Worm (Caenorhabditis elegans) whole organism, late embryonic: ENCODE data around the gene pqn-31.

ENCODE experiments used
- K09A11.1 ChIP-seq: sonication (generic microtip); optimal IDR thresholded peaks from 2 replicates; lab custom pipeline; 2017; ENCODE audit warnings: antibody characterized with exemption, mild to moderate bottlenecking, missing genetic modification characterization, missing compliant biosample characterization; ENCODE audit not compliant: insufficient read depth
- ceh-9 ChIP-seq: sonication (generic microtip); optimal IDR thresholded peaks from 2 replicates; lab custom pipeline; 2016; ENCODE audit warnings: mild to moderate bottlenecking, missing genetic modification characterization, inconsistent platforms, missing compliant biosample characterization
- dmd-4 ChIP-seq: sonication (generic microtip); optimal IDR thresholded peaks from 2 replicates; lab custom pipeline; 2016; ENCODE audit warnings: borderline replicate concordance, missing genetic modification characterization, missing compliant biosample characterization
- hlh-30 ChIP-seq: sonication (generic microtip); optimal IDR thresholded peaks from 2 replicates; lab custom pipeline; 2017; ENCODE audit warnings: antibody characterized with exemption, missing genetic modification characterization, missing compliant biosample characterization; ENCODE audit not compliant: insufficient read depth
- pqm-1 ChIP-seq: sonication (generic microtip); optimal IDR thresholded peaks from 2 replicates; lab custom pipeline; 2016; ENCODE audit warnings: missing genetic modification characterization, missing compliant biosample characterization
- tbx-7 ChIP-seq: sonication (generic microtip); optimal IDR thresholded peaks from 2 replicates; lab custom pipeline; 2016; ENCODE audit warnings: missing genotype, missing genetic modification characterization, missing compliant biosample characterization

ce11 chrV:9123186-9123585 lies 13.8 kb downstream of the pqn-31 start, which contains the start of gene F21C10.11:
- TF ChIP-seq hlh-30 (tag; lab: Kevin White, UChicago) (no peak), K09A11.1 (no peak), pqm-1 (tag; lab: Kevin White, UChicago) (no peak), dmd-4 (tag; lab: Kevin White, UChicago) (no peak), tbx-7 (tag; lab: Kevin White, UChicago) (no peak), ceh-9 (tag; lab: Kevin White, UChicago) (no peak)
